Fruit fly (Drosophila melanogaster) whole organism, embryonic: ENCODE measurements around the gene CG11267.

ENCODE experiments used
- BEAF-32 ChIP-seq: fragments of 200-800 bp; sonication (Bioruptor generic); optimal IDR thresholded peaks from 3 replicates; lab custom pipeline; 2017; ENCODE audit warnings: missing biosample characterization, missing genetic modification characterization, mild to moderate bottlenecking, moderate library complexity, missing genetic modification reagents
- CG11504 ChIP-seq: fragments of 200-800 bp; sonication (Bioruptor generic); optimal IDR thresholded peaks from 3 replicates; lab custom pipeline; 2019; ENCODE audit warnings: missing biosample characterization, mild to moderate bottlenecking, missing genetic modification characterization, moderate library complexity
- CG12391 ChIP-seq: fragments of 200-800 bp; sonication (Bioruptor generic); optimal IDR thresholded peaks from 3 replicates; lab custom pipeline; 2018; ENCODE audit warnings: missing biosample characterization, mild to moderate bottlenecking, missing genetic modification characterization, moderate library complexity
- CG12769 ChIP-seq: fragments of 200-800 bp; sonication (Bioruptor generic); optimal IDR thresholded peaks from 2 replicates; lab custom pipeline; 2019; ENCODE audit warnings: missing biosample characterization, mild to moderate bottlenecking, missing genetic modification characterization, moderate library complexity
- CG14667 ChIP-seq: fragments of 200-800 bp; sonication (Bioruptor generic); IDR thresholded peaks from 2 replicates; pipeline ENCODE4 v1.3.6; 2022; ENCODE audit warnings: missing biosample characterization, missing genetic modification characterization
- CG14710 ChIP-seq: fragments of 200-800 bp; sonication (Bioruptor generic); optimal IDR thresholded peaks from 3 replicates; lab custom pipeline; 2019; ENCODE audit warnings: missing biosample characterization, mild to moderate bottlenecking, missing genetic modification characterization, moderate library complexity
- CG14860 ChIP-seq: fragments of 200-800 bp; sonication (Bioruptor generic); IDR thresholded peaks from 3 replicates; pipeline ENCODE4 v1.3.6; 2022; ENCODE audit warnings: missing biosample characterization, missing genetic modification characterization; ENCODE audit not compliant: partially characterized antibody
- CG17361 ChIP-seq: fragments of 200-800 bp; sonication (Bioruptor generic); IDR thresholded peaks from 3 replicates; pipeline ENCODE4 v1.3.6; 2022; ENCODE audit warnings: missing biosample characterization, missing genetic modification characterization
- CG17829 ChIP-seq: fragments of 200-800 bp; optimal IDR thresholded peaks from 2 replicates; lab custom pipeline; 2019; ENCODE audit warnings: missing biosample characterization, mild to moderate bottlenecking, missing genetic modification characterization, moderate library complexity
- CG18262 ChIP-seq: fragments of 200-800 bp; optimal IDR thresholded peaks from 3 replicates; lab custom pipeline; 2019; ENCODE audit warnings: missing biosample characterization, mild to moderate bottlenecking, missing genetic modification characterization, moderate library complexity
- CG3065 ChIP-seq: fragments of 200-800 bp; sonication (Bioruptor generic); optimal IDR thresholded peaks from 2 replicates; lab custom pipeline; 2016; ENCODE audit warnings: missing biosample characterization, missing genetic modification characterization
- CG3995 ChIP-seq: fragments of 200-800 bp; sonication (Bioruptor generic); optimal IDR thresholded peaks from 3 replicates; lab custom pipeline; 2016; ENCODE audit warnings: missing biosample characterization, missing genetic modification characterization
- CG5180 ChIP-seq: fragments of 200-800 bp; sonication (Bioruptor generic); optimal IDR thresholded peaks from 3 replicates; lab custom pipeline; 2017; ENCODE audit warnings: missing biosample characterization, missing genetic modification characterization, mild to moderate bottlenecking, moderate library complexity, missing genetic modification reagents
- CG5245 ChIP-seq: fragments of 200-800 bp; sonication (Bioruptor generic); optimal IDR thresholded peaks from 3 replicates; lab custom pipeline; 2016; ENCODE audit warnings: missing biosample characterization, missing genetic modification characterization
- CG6791 ChIP-seq: fragments of 200-800 bp; sonication (Bioruptor generic); IDR thresholded peaks from 3 replicates; pipeline ENCODE4 v1.3.6; 2022; ENCODE audit warnings: missing biosample characterization, missing genetic modification characterization; ENCODE audit not compliant: partially characterized antibody
- CG8944 ChIP-seq: fragments of 200-800 bp; sonication (Bioruptor generic); optimal IDR thresholded peaks from 3 replicates; lab custom pipeline; 2016; ENCODE audit warnings: missing biosample characterization, missing genetic modification characterization
- Dll ChIP-seq: fragments of 200-800 bp; sonication (Bioruptor generic); IDR thresholded peaks from 4 replicates; pipeline ENCODE4 v1.3.6; 2022; ENCODE audit warnings: missing biosample characterization, missing genetic modification characterization; ENCODE audit not compliant: partially characterized antibody
- Dp ChIP-seq: fragments of 200-800 bp; sonication (Bioruptor generic); optimal IDR thresholded peaks from 2 replicates; lab custom pipeline; 2018; ENCODE audit warnings: missing biosample characterization, mild to moderate bottlenecking, missing genetic modification characterization, moderate library complexity
- HLH54F ChIP-seq: fragments of 200-800 bp; sonication (Bioruptor generic); optimal IDR thresholded peaks from 3 replicates; lab custom pipeline; 2016; ENCODE audit warnings: missing biosample characterization, missing genetic modification characterization
- Hr3 ChIP-seq: fragments of 200-800 bp; sonication (Bioruptor generic); optimal IDR thresholded peaks from 3 replicates; lab custom pipeline; 2016; ENCODE audit warnings: missing biosample characterization, missing genetic modification characterization
- Meics ChIP-seq: fragments of 200-800 bp; sonication (Bioruptor generic); optimal IDR thresholded peaks from 2 replicates; lab custom pipeline; 2017; ENCODE audit warnings: missing biosample characterization, mild to moderate bottlenecking, missing genetic modification characterization
- Scr ChIP-seq: fragments of 200-800 bp; sonication (Bioruptor generic); IDR thresholded peaks from 2 replicates; pipeline ENCODE4 v1.3.6; 2022; ENCODE audit warnings: missing biosample characterization, missing genetic modification characterization; ENCODE audit not compliant: partially characterized antibody
- Sry-δ ChIP-seq: fragments of 200-800 bp; sonication (Bioruptor generic); optimal IDR thresholded peaks from 2 replicates; lab custom pipeline; 2016; ENCODE audit warnings: missing biosample characterization, missing genetic modification characterization
- Taf1 ChIP-seq: fragments of 200-800 bp; sonication (Bioruptor generic); IDR thresholded peaks from 2 replicates; pipeline ENCODE4 v1.3.6; 2022; ENCODE audit warnings: missing biosample characterization, missing genetic modification characterization
- amos ChIP-seq: fragments of 200-800 bp; sonication (Bioruptor generic); IDR thresholded peaks from 2 replicates; pipeline ENCODE4 v1.3.6; 2022; ENCODE audit warnings: missing biosample characterization, missing genetic modification characterization; ENCODE audit not compliant: partially characterized antibody
- az2 ChIP-seq: fragments of 200-800 bp; sonication (Bioruptor generic); optimal IDR thresholded peaks from 3 replicates; lab custom pipeline; 2016; ENCODE audit warnings: missing biosample characterization, missing genetic modification characterization
- bab2 ChIP-seq: fragments of 200-800 bp; sonication (Bioruptor generic); optimal IDR thresholded peaks from 2 replicates; lab custom pipeline; 2016; ENCODE audit warnings: missing biosample characterization, missing genetic modification characterization
- bbx ChIP-seq: fragments of 200-800 bp; sonication (Bioruptor generic); IDR thresholded peaks from 2 replicates; pipeline ENCODE4 v1.3.6; 2022; ENCODE audit warnings: missing biosample characterization, missing genetic modification characterization; ENCODE audit not compliant: partially characterized antibody
- br ChIP-seq: fragments of >200 bp; optimal IDR thresholded peaks from 2 replicates; lab custom pipeline; 2017
- crp ChIP-seq, 2 experiments: fragments of 200-800 bp; sonication (Bioruptor generic); optimal IDR thresholded peaks; 2 replicates in 1 of 2; 3 replicates in 1 of 2; lab custom pipeline; 2017; ENCODE audit warnings: missing biosample characterization in 2 of 2, missing genetic modification characterization in 2 of 2, mild to moderate bottlenecking in 1 of 2, moderate library complexity in 1 of 2
- dmrt99B ChIP-seq: fragments of 200-800 bp; sonication (Bioruptor generic); optimal IDR thresholded peaks from 2 replicates; lab custom pipeline; 2018; ENCODE audit warnings: missing biosample characterization, mild to moderate bottlenecking, missing genetic modification characterization, moderate library complexity
- eyg ChIP-seq: fragments of 200-800 bp; sonication (Bioruptor generic); optimal IDR thresholded peaks from 3 replicates; lab custom pipeline; 2016; ENCODE audit warnings: missing biosample characterization, missing genetic modification characterization
- gt ChIP-seq: fragments of 200-800 bp; sonication (Bioruptor generic); IDR thresholded peaks from 2 replicates; pipeline ENCODE4 v1.3.6; 2022; ENCODE audit warnings: missing biosample characterization, missing genetic modification characterization
- inv ChIP-seq: fragments of 200-800 bp; sonication (Bioruptor generic); IDR thresholded peaks from 2 replicates; pipeline ENCODE4 v1.3.6; 2022; ENCODE audit warnings: missing biosample characterization, missing genetic modification characterization; ENCODE audit not compliant: partially characterized antibody
- mld ChIP-seq: fragments of 200-800 bp; sonication (Bioruptor generic); IDR thresholded peaks from 3 replicates; pipeline ENCODE4 v1.3.6; 2022; ENCODE audit warnings: missing biosample characterization, missing genetic modification characterization; ENCODE audit not compliant: partially characterized antibody
- peb ChIP-seq: fragments of 200-800 bp; sonication (Bioruptor generic); IDR thresholded peaks from 2 replicates; pipeline ENCODE4 v1.3.6; 2022; ENCODE audit warnings: missing biosample characterization, missing genetic modification characterization
- pnt ChIP-seq: fragments of 200-800 bp; sonication (Bioruptor generic); optimal IDR thresholded peaks from 3 replicates; lab custom pipeline; 2016; ENCODE audit warnings: missing biosample characterization, missing genetic modification characterization
- row ChIP-seq: fragments of 200-800 bp; sonication (Bioruptor generic); IDR thresholded peaks from 3 replicates; pipeline ENCODE4 v1.3.6; 2022; ENCODE audit warnings: missing biosample characterization, missing genetic modification characterization
- sr ChIP-seq: fragments of 200-800 bp; sonication (Bioruptor generic); IDR thresholded peaks from 3 replicates; pipeline ENCODE4 v1.3.6; 2022; ENCODE audit warnings: missing biosample characterization, missing genetic modification characterization
- stwl ChIP-seq: fragments of 200-800 bp; sonication (Bioruptor generic); optimal IDR thresholded peaks from 3 replicates; lab custom pipeline; 2018; ENCODE audit warnings: missing biosample characterization, mild to moderate bottlenecking, missing genetic modification characterization, moderate library complexity
- tio ChIP-seq: fragments of 200-800 bp; sonication (Bioruptor generic); optimal IDR thresholded peaks from 2 replicates; lab custom pipeline; 2017; ENCODE audit warnings: missing biosample characterization, missing genetic modification characterization, inconsistent platforms
- tna ChIP-seq: fragments of 200-800 bp; sonication (Bioruptor generic); IDR thresholded peaks from 2 replicates; pipeline ENCODE4 v1.3.6; 2022; ENCODE audit warnings: missing biosample characterization, missing genetic modification characterization; ENCODE audit not compliant: partially characterized antibody
- trh ChIP-seq: fragments of 200-800 bp; sonication (Bioruptor generic); optimal IDR thresholded peaks from 2 replicates; lab custom pipeline; 2016; ENCODE audit warnings: missing biosample characterization, missing genetic modification characterization
- unc-4 ChIP-seq: fragments of 200-800 bp; sonication (Bioruptor generic); IDR thresholded peaks from 2 replicates; pipeline ENCODE4 v1.3.6; 2022; ENCODE audit warnings: missing biosample characterization, missing genetic modification characterization; ENCODE audit not compliant: partially characterized antibody
- usp ChIP-seq: fragments of >200 bp; optimal IDR thresholded peaks from 2 replicates; lab custom pipeline; 2017; ENCODE audit warnings: missing biosample characterization, missing genetic modification characterization
- z ChIP-seq: fragments of 200-800 bp; sonication (Bioruptor generic); IDR thresholded peaks from 3 replicates; pipeline ENCODE4 v1.3.6; 2022; ENCODE audit warnings: missing biosample characterization, missing genetic modification characterization
- zen ChIP-seq: fragments of 200-800 bp; sonication (Bioruptor generic); optimal IDR thresholded peaks from 3 replicates; lab custom pipeline; 2018; ENCODE audit warnings: missing biosample characterization, mild to moderate bottlenecking, missing genetic modification characterization, moderate library complexity
- zfh1 ChIP-seq: fragments of 200-800 bp; sonication (Bioruptor generic); IDR thresholded peaks from 3 replicates; pipeline ENCODE4 v1.3.6; 2022; ENCODE audit warnings: missing biosample characterization, missing genetic modification characterization

CG11267 gene

dm6 chr3L:13006490-13006889, 9.4 kb upstream of the CG11267 start, which contains the start of gene CG11263 (continued):
- no peak for TF ChIP-seq CG11504 (tag; lab: Kevin White, UChicago)
- peak; percentile 86 for TF ChIP-seq CG14860 (GFP tag; lab: Robert Waterston, UW)
- peak; percentile 7 for TF ChIP-seq CG5245 (GFP tag; lab: Kevin White, UChicago)
- peak; percentile 35; the same call in 1 of the 2 replicates for TF ChIP-seq CG14667 (GFP tag; lab: Robert Waterston, UW)
- no peak for TF ChIP-seq mld (GFP tag; lab: Robert Waterston, UW)
- TF ChIP-seq CG14710 (tag; lab: Kevin White, UChicago), result no peak
- TF ChIP-seq trh (GFP tag; lab: Kevin White, UChicago), result no peak
- TF ChIP-seq HLH54F (GFP tag; lab: Kevin White, UChicago), result peak; percentile 64
- peak; percentile 43 for TF ChIP-seq CG12391 (tag; lab: Kevin White, UChicago)
- no peak for TF ChIP-seq gt
- peak; percentile 21 for TF ChIP-seq tio (GFP tag; lab: Kevin White, UChicago)
- peak; percentile 22 for TF ChIP-seq eyg (GFP tag; lab: Kevin White, UChicago)
- no peak for TF ChIP-seq br (lab: Kevin White, UChicago)
- TF ChIP-seq Hr3, result peak; percentile 39
- peak; percentile 35 for TF ChIP-seq Meics
- no peak for TF ChIP-seq z (GFP tag; lab: Robert Waterston, UW)
- peak; percentile 88 for TF ChIP-seq CG6791 (GFP tag; lab: Robert Waterston, UW)
- TF ChIP-seq CG8944, result peak; percentile 50
- peak; percentile 50 for TF ChIP-seq bab2 (GFP tag; lab: Kevin White, UChicago)
- peak; percentile 54; the same call in 1 of the 2 replicates for TF ChIP-seq Taf1 (GFP tag; lab: Robert Waterston, UW)
- TF ChIP-seq zfh1 (GFP tag; lab: Robert Waterston, UW), result peak; percentile 73; the same call in 2 of the 3 replicates
- TF ChIP-seq peb (GFP tag; lab: Robert Waterston, UW), result no peak

dm6 chr3L:13007946-13008462, 7.8 kb upstream of the CG11267 start:
- TF ChIP-seq tna (GFP tag; lab: Robert Waterston, UW), result peak; percentile 27; the same call in 1 of the 2 replicates
- TF ChIP-seq inv (GFP tag; lab: Robert Waterston, UW), result peak; percentile 54; the same call in 1 of the 2 replicates
- 0 out of 3 replicates have a peak, but pooled peaks have one; percentile 16 for TF ChIP-seq CG17361
- TF ChIP-seq CG3065 (GFP tag; lab: Kevin White, UChicago), result no peak
- peak; percentile 13 for TF ChIP-seq Sry-δ (GFP tag; lab: Kevin White, UChicago)
- TF ChIP-seq CG18262 (tag; lab: Kevin White, UChicago), result peak; percentile 27
- peak; percentile 24 for TF ChIP-seq CG17829
- TF ChIP-seq usp (GFP tag; lab: Kevin White, UChicago), result no peak
- TF ChIP-seq Dll (GFP tag; lab: Robert Waterston, UW), result peak; percentile 78
- peak; percentile 67 for TF ChIP-seq zen (tag; lab: Kevin White, UChicago)
- peak in 1 of 2 experiments; percentile 81 for TF ChIP-seq crp (GFP tag; optimal IDR thresholded peaks at IDR 0.05; lab: Kevin White, UChicago)
- no peak for TF ChIP-seq az2 (GFP tag; lab: Kevin White, UChicago)
- no peak for TF ChIP-seq CG12769 (tag; lab: Kevin White, UChicago)
- peak; percentile 77 for TF ChIP-seq Scr (GFP tag; lab: Robert Waterston, UW)
- no peak for TF ChIP-seq pnt (GFP tag; lab: Kevin White, UChicago)
- TF ChIP-seq stwl, result peak; percentile 82
- TF ChIP-seq bbx (GFP tag; lab: Robert Waterston, UW), result peak; percentile 80
- TF ChIP-seq CG3995 (GFP tag; lab: Kevin White, UChicago), result peak; percentile 69
- peak; percentile 10 for TF ChIP-seq CG12391 (tag; lab: Kevin White, UChicago)
- TF ChIP-seq amos (GFP tag; lab: Robert Waterston, UW), result peak; percentile 71
- TF ChIP-seq Dp (GFP tag; lab: Kevin White, UChicago), result peak; percentile 20
- TF ChIP-seq unc-4 (GFP tag; lab: Robert Waterston, UW), result peak; percentile 71
- TF ChIP-seq row (GFP tag; lab: Robert Waterston, UW), result peak; percentile 44; the same call in 2 of the 3 replicates
- no peak for TF ChIP-seq CG5180 (GFP tag; lab: Kevin White, UChicago)
- no peak for TF ChIP-seq sr (GFP tag; lab: Robert Waterston, UW)
- TF ChIP-seq BEAF-32, result peak; percentile 67
- no peak for TF ChIP-seq dmrt99B
